Fruit fly (Drosophila melanogaster) whole organism: ENCODE results near the gene CG5107.

ENCODE experiments used
- Dll ChIP-seq: fragments of >200 bp; optimal IDR thresholded peaks from 2 replicates; lab custom pipeline; 2017
- psq ChIP-seq: fragments of >200 bp; optimal IDR thresholded peaks from 2 replicates; lab custom pipeline; 2017
- usp ChIP-seq: fragments of >200 bp; optimal IDR thresholded peaks from 2 replicates; lab custom pipeline; 2017; ENCODE audit warnings: missing biosample characterization, missing genetic modification characterization, mixed read lengths

dm6 chr3R:25457097-25457496, 47.9 kb upstream of the CG5107 start:
- TF ChIP-seq Dll (lab: Kevin White, UChicago): no peak
- no peak for TF ChIP-seq psq (lab: Kevin White, UChicago)
- TF ChIP-seq usp (GFP tag; lab: Kevin White, UChicago): no peak
